Fruit fly (Drosophila melanogaster) whole organism, adult: Measurements from ENCODE around the gene brwl.
A peak's percentile ranks its signal among the peaks of the same experiment; 100 is the strongest.

Source experiments
- CG11617 ChIP-seq: fragments of 200-800 bp; sonication (Bioruptor generic); optimal IDR thresholded peaks from 2 replicates; lab custom pipeline; 2017; ENCODE audit warnings: mild to moderate bottlenecking, missing biosample characterization, missing genetic modification reagents, missing genetic modification characterization
- CG12768 ChIP-seq: fragments of 200-800 bp; sonication (Bioruptor generic); optimal IDR thresholded peaks from 2 replicates; lab custom pipeline; 2017; ENCODE audit warnings: missing biosample characterization, missing genetic modification characterization, mild to moderate bottlenecking, moderate library complexity, missing genetic modification reagents
- CG14711 ChIP-seq: fragments of 200-800 bp; sonication (Bioruptor generic); optimal IDR thresholded peaks from 2 replicates; lab custom pipeline; 2018; ENCODE audit warnings: missing biosample characterization, mild to moderate bottlenecking, missing genetic modification characterization, moderate library complexity
- CG1620 ChIP-seq: fragments of 200-800 bp; sonication (Bioruptor generic); optimal IDR thresholded peaks from 2 replicates; lab custom pipeline; 2016; ENCODE audit warnings: missing biosample characterization, missing genetic modification characterization
- CG33017 ChIP-seq: fragments of 200-800 bp; sonication (Bioruptor generic); optimal IDR thresholded peaks from 2 replicates; lab custom pipeline; 2018; ENCODE audit warnings: missing biosample characterization, mild to moderate bottlenecking, missing genetic modification characterization, moderate library complexity
- CG5204 ChIP-seq: fragments of 200-800 bp; sonication (Bioruptor generic); optimal IDR thresholded peaks from 2 replicates; lab custom pipeline; 2016; ENCODE audit warnings: missing biosample characterization, missing genetic modification characterization
- CG7045 ChIP-seq: fragments of 200-800 bp; sonication (Bioruptor generic); optimal IDR thresholded peaks from 2 replicates; lab custom pipeline; 2017; ENCODE audit warnings: missing biosample characterization, mild to moderate bottlenecking, missing genetic modification characterization
- CG7101 ChIP-seq: fragments of 200-800 bp; sonication (Bioruptor generic); optimal IDR thresholded peaks from 2 replicates; lab custom pipeline; 2018; ENCODE audit warnings: missing biosample characterization, mild to moderate bottlenecking, missing genetic modification characterization, moderate library complexity
- Crg-1 ChIP-seq: fragments of 200-800 bp; sonication (Bioruptor generic); optimal IDR thresholded peaks from 2 replicates; lab custom pipeline; 2016; ENCODE audit warnings: missing biosample characterization, missing genetic modification characterization
- Hr96 ChIP-seq: fragments of 200-800 bp; sonication (Bioruptor generic); optimal IDR thresholded peaks from 2 replicates; lab custom pipeline; 2016; ENCODE audit warnings: missing biosample characterization, missing genetic modification characterization
- Mnt ChIP-seq: fragments of 200-800 bp; sonication (Bioruptor generic); optimal IDR thresholded peaks from 2 replicates; lab custom pipeline; 2016; ENCODE audit warnings: missing biosample characterization, mild to moderate bottlenecking, missing genetic modification characterization
- bab1 ChIP-seq: fragments of 200-800 bp; sonication (Bioruptor generic); optimal IDR thresholded peaks from 3 replicates; lab custom pipeline; 2019; ENCODE audit warnings: missing biosample characterization, mild to moderate bottlenecking, missing genetic modification characterization, moderate library complexity
- cic ChIP-seq: fragments of 200-800 bp; sonication (Bioruptor generic); optimal IDR thresholded peaks from 2 replicates; lab custom pipeline; 2017; ENCODE audit warnings: missing biosample characterization, mild to moderate bottlenecking, missing genetic modification characterization, moderate library complexity
- cnc ChIP-seq, 2 experiments: fragments of >200 bp; optimal IDR thresholded peaks; 2 replicates each; lab custom pipeline; 2017
- kay ChIP-seq: fragments of 200-800 bp; sonication (Bioruptor generic); peaks from one replicate; lab custom pipeline; 2016; ENCODE audit warnings: missing biosample characterization, missing genetic modification characterization, borderline replicate concordance
- ovo ChIP-seq: fragments of 200-800 bp; sonication (Bioruptor generic); optimal IDR thresholded peaks from 2 replicates; lab custom pipeline; 2016; ENCODE audit warnings: missing biosample characterization, missing genetic modification characterization
- pad ChIP-seq: fragments of 200-800 bp; sonication (Bioruptor generic); optimal IDR thresholded peaks from 3 replicates; lab custom pipeline; 2017; ENCODE audit warnings: missing biosample characterization, missing genetic modification characterization, mild to moderate bottlenecking, moderate library complexity, missing genetic modification reagents
- tj ChIP-seq: fragments of 200-800 bp; sonication (Bioruptor generic); optimal IDR thresholded peaks from 3 replicates; lab custom pipeline; 2017; ENCODE audit warnings: missing biosample characterization, mild to moderate bottlenecking, missing genetic modification characterization, moderate library complexity
- toe ChIP-seq: fragments of 200-800 bp; sonication (Bioruptor generic); optimal IDR thresholded peaks from 2 replicates; lab custom pipeline; 2016; ENCODE audit warnings: missing biosample characterization, missing genetic modification characterization

brwl gene

DNA sequence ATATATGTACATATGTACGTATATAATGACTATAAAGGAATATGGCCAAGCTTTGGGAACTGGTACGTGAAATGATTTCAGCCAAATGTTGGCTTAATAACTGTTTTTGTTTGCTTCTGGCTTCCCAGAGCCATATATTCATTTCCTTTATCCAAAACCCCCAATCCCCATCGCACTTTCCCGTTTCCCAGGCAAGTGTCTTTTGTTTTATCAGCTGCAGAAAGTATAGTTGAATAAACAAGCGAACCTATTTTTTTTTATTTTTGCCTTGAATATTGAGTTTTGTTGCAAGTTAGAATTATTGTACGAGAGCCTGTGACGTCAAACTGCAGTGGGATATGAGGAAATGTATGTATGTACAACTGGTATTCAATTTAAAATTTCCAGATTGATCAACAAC, 42.2 kb upstream of the brwl start:
- peak; percentile 1 for TF ChIP-seq kay (GFP tag; lab: Kevin White, UChicago)
- peak; percentile 16 for TF ChIP-seq pad (GFP tag; lab: Kevin White, UChicago)
- TF ChIP-seq Hr96 (GFP tag; lab: Kevin White, UChicago): no peak
- peak; percentile 47 for TF ChIP-seq Crg-1 (GFP tag; lab: Kevin White, UChicago)
- peak; percentile 43 for TF ChIP-seq CG7045 (GFP tag; lab: Kevin White, UChicago)
- peak; percentile 21 for TF ChIP-seq CG11617
- peak; percentile 39 for TF ChIP-seq CG7101 (tag; lab: Kevin White, UChicago)
- peak; percentile 3 for TF ChIP-seq Mnt (GFP tag; lab: Kevin White, UChicago)
- peak; percentile 23 for TF ChIP-seq ovo (GFP tag; lab: Kevin White, UChicago)
- TF ChIP-seq CG12768 (GFP tag; lab: Kevin White, UChicago): peak; percentile 60
- peak; percentile 11 for TF ChIP-seq CG14711 (tag; lab: Kevin White, UChicago)
- no peak for TF ChIP-seq CG5204
- TF ChIP-seq cic (GFP tag; lab: Kevin White, UChicago): peak; percentile 81
- TF ChIP-seq CG33017: peak; percentile 24
- TF ChIP-seq CG1620: no peak
- TF ChIP-seq tj (GFP tag; lab: Kevin White, UChicago): no peak

DNA sequence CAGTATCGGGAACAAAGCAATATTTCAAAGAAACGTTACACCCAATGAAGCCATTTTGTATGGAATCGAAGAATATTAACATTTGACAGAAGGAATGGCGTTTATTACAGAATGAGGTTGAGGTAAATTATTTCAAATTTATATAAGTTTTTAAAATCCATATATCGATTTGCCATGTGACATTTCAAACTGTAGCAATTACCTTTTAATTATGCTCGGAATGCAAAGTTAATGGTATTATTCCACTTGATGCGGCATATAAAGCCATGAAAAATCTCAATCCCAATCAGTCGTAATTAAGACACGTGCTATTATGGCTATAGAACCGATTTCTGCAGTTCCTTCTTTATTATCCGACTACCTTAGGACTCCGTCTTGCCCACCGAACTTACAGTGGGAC, 40.5 kb upstream of the brwl start, which contains the start of gene CG31883:
CG31883 (plus strand) TSS at position 301 of the 400 bp plus-strand sequence.
- TF ChIP-seq Mnt (GFP tag; lab: Kevin White, UChicago): no peak

DNA sequence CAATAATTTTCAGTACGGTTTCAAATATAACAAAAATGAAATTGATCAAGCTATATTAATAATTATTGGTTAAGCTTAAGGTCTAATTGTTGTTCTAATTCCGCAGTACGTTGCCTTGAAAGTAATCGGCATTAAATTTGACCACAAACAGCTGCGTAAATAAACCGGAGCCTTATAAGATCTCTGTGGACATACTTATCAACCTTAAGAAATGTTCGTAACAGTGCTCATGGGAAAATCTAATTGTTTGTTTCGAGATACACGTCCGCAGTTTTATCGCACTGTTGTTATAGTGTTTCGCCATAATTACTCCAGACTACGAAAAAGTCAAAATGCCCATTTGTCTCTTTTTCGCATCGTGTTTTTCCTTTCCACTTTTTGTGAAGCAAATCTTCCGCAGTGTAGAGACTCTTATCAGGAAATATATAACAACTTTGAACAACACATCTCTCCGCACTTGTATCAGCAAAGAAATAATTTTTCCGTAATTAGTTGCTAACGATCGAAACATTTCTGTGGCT, 38.8 kb upstream of the brwl start:
- TF ChIP-seq bab1 (GFP tag; lab: Kevin White, UChicago): no peak
- TF ChIP-seq Mnt (GFP tag; lab: Kevin White, UChicago): no peak
- no peak for TF ChIP-seq pad (GFP tag; lab: Kevin White, UChicago)
- no peak for TF ChIP-seq CG5204
- TF ChIP-seq cic (GFP tag; lab: Kevin White, UChicago): peak; percentile 77
- TF ChIP-seq CG12768 (GFP tag; lab: Kevin White, UChicago): peak; percentile 26
- peak; percentile 29 for TF ChIP-seq CG11617
- no peak for TF ChIP-seq Hr96 (GFP tag; lab: Kevin White, UChicago)
- TF ChIP-seq ovo (GFP tag; lab: Kevin White, UChicago): no peak
- peak; percentile 11 for TF ChIP-seq CG7101 (tag; lab: Kevin White, UChicago)
- TF ChIP-seq CG14711 (tag; lab: Kevin White, UChicago): no peak
- TF ChIP-seq CG33017: peak; percentile 27
- TF ChIP-seq cnc (optimal IDR thresholded peaks at IDR 0.05; lab: Kevin White, UChicago): no peak
- peak; percentile 67 for TF ChIP-seq kay (GFP tag; lab: Kevin White, UChicago)

DNA sequence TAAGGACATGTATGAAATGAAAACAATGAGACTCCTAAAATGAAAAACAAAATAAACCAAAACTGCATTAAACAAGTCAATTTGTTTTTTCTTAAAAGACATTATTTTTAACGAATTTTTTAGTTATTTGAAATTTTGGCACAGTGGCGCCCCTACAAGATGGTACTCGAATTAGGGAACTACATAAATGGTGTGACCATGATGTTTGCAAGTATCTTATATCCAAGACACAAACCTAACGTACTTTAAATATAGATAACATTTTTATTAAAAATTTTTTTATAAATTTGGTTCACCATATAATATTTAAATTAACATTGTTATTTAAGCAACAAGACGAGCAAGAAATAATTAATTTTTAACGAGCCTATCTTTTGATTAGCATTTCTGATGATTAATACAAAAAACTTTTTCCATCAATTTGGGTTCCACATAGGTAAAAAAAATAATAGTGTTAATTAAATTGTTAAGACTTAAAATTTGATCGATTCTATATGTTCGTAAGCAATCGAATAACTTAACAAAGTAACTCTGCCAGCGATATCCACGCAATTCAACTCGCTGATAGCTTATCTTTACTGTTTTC, 28.6 kb upstream of the brwl start, which contains the start of gene CG17855:
CG17855 (plus strand) TSS at position 536 of the 586 bp plus-strand sequence.
- TF ChIP-seq CG7045 (GFP tag; lab: Kevin White, UChicago): no peak
- TF ChIP-seq tj (GFP tag; lab: Kevin White, UChicago): no peak
- TF ChIP-seq bab1 (GFP tag; lab: Kevin White, UChicago): peak; percentile 40
- TF ChIP-seq toe (GFP tag; lab: Kevin White, UChicago): no peak
- TF ChIP-seq CG14711 (tag; lab: Kevin White, UChicago): peak; percentile 1
- TF ChIP-seq CG12768 (GFP tag; lab: Kevin White, UChicago): no peak
- no peak for TF ChIP-seq CG11617
- no peak for TF ChIP-seq CG33017
- TF ChIP-seq pad (GFP tag; lab: Kevin White, UChicago): no peak
- TF ChIP-seq Mnt (GFP tag; lab: Kevin White, UChicago): no peak
- TF ChIP-seq Crg-1 (GFP tag; lab: Kevin White, UChicago): no peak
- no peak for TF ChIP-seq CG7101 (tag; lab: Kevin White, UChicago)
- no peak for TF ChIP-seq kay (GFP tag; lab: Kevin White, UChicago)
- no peak for TF ChIP-seq CG1620
- TF ChIP-seq ovo (GFP tag; lab: Kevin White, UChicago): no peak

DNA sequence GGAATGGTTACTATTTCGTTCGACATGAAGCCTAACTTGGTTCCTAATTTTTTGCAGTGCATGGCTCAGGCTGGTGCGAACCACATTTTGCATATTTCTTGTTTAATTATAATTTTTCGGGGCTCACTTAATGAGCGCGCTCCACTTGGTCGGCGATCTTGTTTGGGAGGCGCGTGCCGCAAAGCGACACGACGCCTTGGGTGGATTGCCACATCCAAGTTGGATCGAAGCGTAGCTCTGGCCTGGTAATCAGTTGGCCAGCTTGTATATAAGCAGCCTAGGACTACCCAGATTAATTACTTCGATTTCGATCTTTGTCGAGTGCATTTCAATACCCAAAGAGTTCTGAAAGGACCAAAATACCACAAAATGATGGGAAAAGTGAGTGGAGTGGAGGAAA, 26.1 kb upstream of the brwl start, which contains the start of gene Cpr30B:
Cpr30B (plus strand) TSS at position 301 of the 400 bp plus-strand sequence.
- TF ChIP-seq cnc (optimal IDR thresholded peaks at IDR 0.05; lab: Kevin White, UChicago) (no peak), tj (GFP tag; lab: Kevin White, UChicago) (no peak), toe (GFP tag; lab: Kevin White, UChicago) (no peak), bab1 (GFP tag; lab: Kevin White, UChicago) (no peak), Hr96 (GFP tag; lab: Kevin White, UChicago) (no peak), CG33017 (no peak), CG12768 (GFP tag; lab: Kevin White, UChicago) (no peak), ovo (GFP tag; lab: Kevin White, UChicago) (no peak), CG7101 (tag; lab: Kevin White, UChicago) (no peak), CG7045 (GFP tag; lab: Kevin White, UChicago) (no peak), CG14711 (tag; lab: Kevin White, UChicago) (no peak), kay (GFP tag; lab: Kevin White, UChicago) (no peak), Mnt (GFP tag; lab: Kevin White, UChicago) (no peak)

DNA sequence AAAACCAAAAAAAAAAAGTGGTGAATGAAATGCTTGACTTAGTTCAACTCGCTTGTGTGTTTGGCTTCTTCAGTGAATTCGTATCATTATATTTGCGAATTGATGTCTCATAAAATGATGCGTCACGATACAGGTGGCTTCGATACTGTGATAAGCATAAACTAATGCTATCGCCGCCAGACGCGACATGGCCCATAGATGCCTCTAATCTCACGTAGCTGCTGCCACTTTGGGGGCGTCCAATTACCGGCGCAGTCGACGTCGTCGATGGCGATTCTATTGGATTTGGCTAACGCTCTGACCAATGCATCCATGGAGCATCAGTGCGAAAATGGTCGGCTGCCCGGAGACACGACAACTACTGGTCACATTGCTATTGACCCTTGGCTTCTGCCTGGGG, 24.8 kb upstream of the brwl start, which contains the start of gene CG13113:
CG13113 (plus strand) TSS at position 301 of the 400 bp plus-strand sequence.
- no peak for TF ChIP-seq CG7101 (tag; lab: Kevin White, UChicago)
